Worm (Caenorhabditis elegans): ENCODE measurements around the gene acn-1.

DNA sequence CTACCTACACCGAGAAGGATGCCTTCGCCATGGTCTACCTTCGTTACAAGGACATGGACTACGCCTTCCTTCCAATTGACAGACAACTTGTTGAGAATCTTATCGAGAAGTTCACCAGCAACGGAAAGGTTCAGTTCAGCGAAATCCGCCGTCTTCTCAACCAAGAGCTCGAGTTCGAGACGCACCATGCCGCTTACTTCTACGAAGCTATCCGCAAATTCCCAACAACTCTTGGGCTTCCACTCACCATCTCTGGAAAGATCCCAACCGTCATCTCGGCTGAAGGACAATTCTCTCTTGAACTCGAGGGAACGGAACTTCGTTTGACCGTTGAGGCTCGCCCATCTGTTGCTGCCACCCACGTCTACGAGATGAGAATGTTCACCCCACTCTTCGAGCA is 6.6 kb upstream of the acn-1 start:
- TF ChIP-seq snpc-4 (tag; optimal IDR thresholded peaks at IDR 0.05) (no peak), mep-1 (tag; optimal IDR thresholded peaks at IDR 0.05) (no peak)

Measured in whole organism, mixed stage, embryonic.